Fruit fly (Drosophila melanogaster) whole organism, embryonic: ENCODE measurements around the gene CG15473.

Experiments
- CG1024 ChIP-seq: fragments of 200-800 bp; sonication (Bioruptor generic); IDR thresholded peaks from 2 replicates; pipeline ENCODE4 v1.3.6; 2022; ENCODE audit warnings: missing biosample characterization, missing genetic modification characterization
- CG10267 ChIP-seq: fragments of 200-800 bp; sonication (Bioruptor generic); optimal IDR thresholded peaks from 2 replicates; lab custom pipeline; 2018; ENCODE audit warnings: missing biosample characterization, mild to moderate bottlenecking, missing genetic modification characterization, moderate library complexity
- CG10654 ChIP-seq: fragments of 200-800 bp; sonication (Bioruptor generic); optimal IDR thresholded peaks from 2 replicates; lab custom pipeline; 2016; ENCODE audit warnings: missing biosample characterization, missing genetic modification characterization
- CG13123 ChIP-seq: fragments of 200-800 bp; sonication (Bioruptor generic); optimal IDR thresholded peaks from 2 replicates; lab custom pipeline; 2016; ENCODE audit warnings: missing biosample characterization, missing genetic modification characterization
- CG13287 ChIP-seq: fragments of 200-800 bp; sonication (Bioruptor generic); IDR thresholded peaks from 2 replicates; pipeline ENCODE4 v1.3.6; 2022; ENCODE audit warnings: missing biosample characterization, missing genetic modification characterization; ENCODE audit not compliant: partially characterized antibody
- CG14050 ChIP-seq: fragments of 200-800 bp; sonication (Bioruptor generic); IDR thresholded peaks from 3 replicates; pipeline ENCODE4 v1.3.6; 2022; ENCODE audit warnings: missing biosample characterization, missing genetic modification characterization
- CG14860 ChIP-seq: fragments of 200-800 bp; sonication (Bioruptor generic); IDR thresholded peaks from 3 replicates; pipeline ENCODE4 v1.3.6; 2022; ENCODE audit warnings: missing biosample characterization, missing genetic modification characterization; ENCODE audit not compliant: partially characterized antibody
- CG16863 ChIP-seq: fragments of 200-800 bp; sonication (Bioruptor generic); optimal IDR thresholded peaks from 3 replicates; lab custom pipeline; 2016; ENCODE audit warnings: missing biosample characterization, missing genetic modification characterization
- CG18764 ChIP-seq: fragments of 200-800 bp; sonication (Bioruptor generic); optimal IDR thresholded peaks from 3 replicates; lab custom pipeline; 2016; ENCODE audit warnings: missing biosample characterization, missing genetic modification characterization
- CG3065 ChIP-seq: fragments of 200-800 bp; sonication (Bioruptor generic); optimal IDR thresholded peaks from 2 replicates; lab custom pipeline; 2016; ENCODE audit warnings: missing biosample characterization, missing genetic modification characterization
- CG32767 ChIP-seq: fragments of 200-800 bp; sonication (Bioruptor generic); IDR thresholded peaks from 2 replicates; pipeline ENCODE4 v1.3.6; 2022; ENCODE audit warnings: missing biosample characterization, missing genetic modification characterization
- CG32772 ChIP-seq: fragments of 200-800 bp; sonication (Bioruptor generic); IDR thresholded peaks from 2 replicates; pipeline ENCODE4 v1.3.6; 2022; ENCODE audit warnings: missing biosample characterization, missing genetic modification characterization
- CG33213 ChIP-seq: fragments of 200-800 bp; sonication (Bioruptor generic); optimal IDR thresholded peaks from 3 replicates; lab custom pipeline; 2016; ENCODE audit warnings: missing biosample characterization, missing genetic modification characterization
- CG3407 ChIP-seq: fragments of 200-800 bp; sonication (Bioruptor generic); optimal IDR thresholded peaks from 2 replicates; lab custom pipeline; 2018; ENCODE audit warnings: missing biosample characterization, mild to moderate bottlenecking, missing genetic modification characterization
- CG4854 ChIP-seq: fragments of 200-800 bp; sonication (Bioruptor generic); optimal IDR thresholded peaks from 2 replicates; lab custom pipeline; 2016; ENCODE audit warnings: missing biosample characterization, missing genetic modification characterization, inconsistent platforms
- CG7357 ChIP-seq: fragments of 200-800 bp; sonication (Bioruptor generic); IDR thresholded peaks from 3 replicates; pipeline ENCODE4 v1.3.6; 2022; ENCODE audit warnings: missing biosample characterization, missing genetic modification characterization
- CG8359 ChIP-seq: fragments of 200-800 bp; sonication (Bioruptor generic); optimal IDR thresholded peaks from 2 replicates; lab custom pipeline; 2017; ENCODE audit warnings: missing biosample characterization, mild to moderate bottlenecking, missing genetic modification characterization, borderline replicate concordance
- CG9609 ChIP-seq: fragments of 200-800 bp; sonication (Bioruptor generic); optimal IDR thresholded peaks from 3 replicates; lab custom pipeline; 2016; ENCODE audit warnings: missing biosample characterization, missing genetic modification characterization
- CG9932 ChIP-seq: fragments of 200-800 bp; sonication (Bioruptor generic); IDR thresholded peaks from 2 replicates; pipeline ENCODE4 v1.3.6; 2022; ENCODE audit warnings: missing biosample characterization, missing genetic modification characterization
- Chrac-16 ChIP-seq: fragments of 200-800 bp; sonication (Bioruptor generic); optimal IDR thresholded peaks from 3 replicates; lab custom pipeline; 2016; ENCODE audit warnings: missing biosample characterization, missing genetic modification characterization
- E2f2 ChIP-seq: fragments of 200-800 bp; sonication (Bioruptor generic); IDR thresholded peaks from 2 replicates; pipeline ENCODE4 v1.3.6; 2022; ENCODE audit warnings: missing biosample characterization, missing genetic modification characterization
- Eip74EF ChIP-seq, 2 experiments: fragments of 200-800 bp in 1 of 2; fragments of >200 bp in 1 of 2; sonication (Bioruptor generic) in 1 of 2; optimal IDR thresholded peaks; 2 replicates each; lab custom pipeline; 2017 to 2019; ENCODE audit warnings: missing biosample characterization in 2 of 2, missing genetic modification characterization in 2 of 2, mild to moderate bottlenecking in 1 of 2, moderate library complexity in 1 of 2
- Fer2 ChIP-seq: fragments of 200-800 bp; sonication (Bioruptor generic); optimal IDR thresholded peaks from 2 replicates; lab custom pipeline; 2018; ENCODE audit warnings: missing biosample characterization, mild to moderate bottlenecking, missing genetic modification characterization, moderate library complexity
- Gug ChIP-seq: fragments of 200-800 bp; sonication (Bioruptor generic); IDR thresholded peaks from 4 replicates; pipeline ENCODE4 v1.3.6; 2022; ENCODE audit warnings: missing biosample characterization, missing genetic modification characterization
- H2.0 ChIP-seq: fragments of 200-800 bp; sonication (Bioruptor generic); IDR thresholded peaks from 2 replicates; pipeline ENCODE4 v1.3.6; 2022; ENCODE audit warnings: missing biosample characterization, missing genetic modification characterization
- HLH3B ChIP-seq: fragments of 200-800 bp; sonication (Bioruptor generic); IDR thresholded peaks from 2 replicates; pipeline ENCODE4 v1.3.6; 2022; ENCODE audit warnings: missing biosample characterization, missing genetic modification characterization
- HmgD ChIP-seq: fragments of 200-800 bp; sonication (Bioruptor generic); optimal IDR thresholded peaks from 3 replicates; lab custom pipeline; 2016; ENCODE audit warnings: missing biosample characterization, missing genetic modification characterization
- Med ChIP-seq: fragments of 200-800 bp; sonication (Bioruptor generic); peaks from one replicate; lab custom pipeline; 2016; ENCODE audit warnings: missing biosample characterization, missing genetic modification characterization, mild to moderate bottlenecking, inconsistent platforms, moderate library complexity
- Myb ChIP-seq: fragments of 200-800 bp; sonication (Bioruptor generic); optimal IDR thresholded peaks from 2 replicates; lab custom pipeline; 2016; ENCODE audit warnings: missing biosample characterization, missing genetic modification characterization
- Oaz ChIP-seq: fragments of 200-800 bp; sonication (Bioruptor generic); IDR thresholded peaks from 2 replicates; pipeline ENCODE4 v1.3.6; 2022; ENCODE audit warnings: missing biosample characterization, missing genetic modification characterization
- Side ChIP-seq: fragments of 200-800 bp; sonication (Bioruptor generic); optimal IDR thresholded peaks from 2 replicates; lab custom pipeline; 2016; ENCODE audit warnings: missing biosample characterization, missing genetic modification characterization
- Stat92E ChIP-seq, 3 experiments: fragments of >200 bp in 2 of 3; fragments of 200-800 bp in 1 of 3; sonication (Bioruptor generic) in 1 of 3; optimal IDR thresholded peaks; 2 replicates each; lab custom pipeline; 2017 to 2019; ENCODE audit warnings: missing biosample characterization in 3 of 3, missing genetic modification characterization in 3 of 3, mild to moderate bottlenecking in 1 of 3, moderate library complexity in 1 of 3
- Trl ChIP-seq, 3 experiments: fragments of >200 bp in 2 of 3; fragments of 200-800 bp in 1 of 3; sonication (Bioruptor generic) in 1 of 3; optimal IDR thresholded peaks; 2 replicates in 1 of 3; 3 replicates in 2 of 3; lab custom pipeline; 2016 to 2017; ENCODE audit warnings: missing biosample characterization in 1 of 3, missing genetic modification characterization in 1 of 3
- br ChIP-seq: fragments of >200 bp; optimal IDR thresholded peaks from 2 replicates; lab custom pipeline; 2017
- gro ChIP-seq: fragments of 200-800 bp; sonication (Bioruptor generic); optimal IDR thresholded peaks from 2 replicates; lab custom pipeline; 2016; ENCODE audit warnings: missing biosample characterization, missing genetic modification characterization
- gsb ChIP-seq: fragments of 200-800 bp; sonication (Bioruptor generic); IDR thresholded peaks from 2 replicates; pipeline ENCODE4 v1.3.6; 2022; ENCODE audit warnings: missing biosample characterization, missing genetic modification characterization
- inv ChIP-seq: fragments of 200-800 bp; sonication (Bioruptor generic); IDR thresholded peaks from 2 replicates; pipeline ENCODE4 v1.3.6; 2022; ENCODE audit warnings: missing biosample characterization, missing genetic modification characterization; ENCODE audit not compliant: partially characterized antibody
- klu ChIP-seq: fragments of 200-800 bp; sonication (Bioruptor generic); IDR thresholded peaks from 2 replicates; pipeline ENCODE4 v1.3.6; 2022; ENCODE audit warnings: missing biosample characterization, missing genetic modification characterization
- pita ChIP-seq: fragments of 200-800 bp; sonication (Bioruptor generic); optimal IDR thresholded peaks from 2 replicates; lab custom pipeline; 2017; ENCODE audit warnings: missing biosample characterization, mild to moderate bottlenecking, missing genetic modification characterization
- prd ChIP-seq, 3 experiments: fragments of >200 bp in 2 of 3; fragments of 200-800 bp in 1 of 3; sonication (Bioruptor generic) in 1 of 3; optimal IDR thresholded peaks in 2 of 3; IDR thresholded peaks in 1 of 3; 2 replicates in 2 of 3; 3 replicates in 1 of 3; pipeline versions ENCODE4 v1.3.6 to Lab custom; 2017 to 2022; ENCODE audit warnings: missing biosample characterization in 1 of 3, missing genetic modification characterization in 1 of 3
- pros ChIP-seq: fragments of 200-800 bp; sonication (Bioruptor generic); optimal IDR thresholded peaks from 3 replicates; lab custom pipeline; 2019; ENCODE audit warnings: missing biosample characterization, mild to moderate bottlenecking, missing genetic modification characterization, moderate library complexity
- repo ChIP-seq: fragments of 200-800 bp; sonication (Bioruptor generic); optimal IDR thresholded peaks from 2 replicates; lab custom pipeline; 2016; ENCODE audit warnings: missing biosample characterization, missing genetic modification characterization
- rib ChIP-seq: fragments of 200-800 bp; sonication (Bioruptor generic); IDR thresholded peaks from 2 replicates; pipeline ENCODE4 v1.3.6; 2022; ENCODE audit warnings: missing biosample characterization, missing genetic modification characterization
- run ChIP-seq: fragments of 200-800 bp; sonication (Bioruptor generic); optimal IDR thresholded peaks from 3 replicates; lab custom pipeline; 2018; ENCODE audit warnings: missing biosample characterization, mild to moderate bottlenecking, missing genetic modification characterization
- sd ChIP-seq: fragments of 200-800 bp; sonication (Bioruptor generic); optimal IDR thresholded peaks from 3 replicates; lab custom pipeline; 2018; ENCODE audit warnings: missing biosample characterization, mild to moderate bottlenecking, missing genetic modification characterization, moderate library complexity
- sens ChIP-seq: fragments of 200-800 bp; sonication (Bioruptor generic); peaks from one replicate; lab custom pipeline; 2016; ENCODE audit warnings: missing biosample characterization, missing genetic modification characterization
- slbo ChIP-seq: fragments of 200-800 bp; sonication (Bioruptor generic); IDR thresholded peaks from 2 replicates; pipeline ENCODE4 v1.3.6; 2022; ENCODE audit warnings: missing biosample characterization, missing genetic modification characterization
- trh ChIP-seq: fragments of 200-800 bp; sonication (Bioruptor generic); optimal IDR thresholded peaks from 2 replicates; lab custom pipeline; 2016; ENCODE audit warnings: missing biosample characterization, missing genetic modification characterization
- ttk ChIP-seq: fragments of 200-800 bp; sonication (Bioruptor generic); IDR thresholded peaks from 2 replicates; pipeline ENCODE4 v2.1.2; 2022; ENCODE audit warnings: missing biosample characterization, missing genetic modification characterization
- unpg ChIP-seq: fragments of 200-800 bp; sonication (Bioruptor generic); optimal IDR thresholded peaks from 3 replicates; lab custom pipeline; 2018; ENCODE audit warnings: missing biosample characterization, mild to moderate bottlenecking, missing genetic modification characterization, moderate library complexity

The CG15473 gene

dm6 chrX:4684444-4684924 lies 30.2 kb upstream of the CG15473 start (continued):
- TF ChIP-seq CG8359 (GFP tag; lab: Kevin White, UChicago) (no peak), Side (GFP tag; lab: Kevin White, UChicago) (peak; percentile 88), pros (GFP tag; lab: Kevin White, UChicago) (peak; percentile 83), br (lab: Kevin White, UChicago) (no peak), rib (GFP tag; lab: Robert Waterston, UW) (peak; percentile 86), H2.0 (GFP tag; lab: Robert Waterston, UW) (peak; percentile 93), E2f2 (peak; percentile 73), CG10654 (GFP tag; lab: Kevin White, UChicago) (peak; percentile 61), prd (optimal IDR thresholded peaks at IDR 0.05; lab: Kevin White, UChicago) (no peak), prd (GFP tag; IDR thresholded peaks at IDR 0.05; lab: Robert Waterston, UW) (peak; percentile 93), inv (peak; percentile 80), HmgD (GFP tag; lab: Kevin White, UChicago) (peak; percentile 92), CG4854 (peak; percentile 45), gsb (GFP tag; lab: Robert Waterston, UW) (peak; percentile 85), trh (GFP tag; lab: Kevin White, UChicago) (peak; percentile 29), CG10267 (tag; lab: Kevin White, UChicago) (peak; percentile 64), CG32767 (peak; percentile 92), CG7357 (GFP tag; lab: Robert Waterston, UW) (peak; percentile 77), Gug (GFP tag; lab: Robert Waterston, UW) (peak; percentile 93), ttk (peak; percentile 82), Fer2 (tag; lab: Kevin White, UChicago) (peak; percentile 74), Trl (optimal IDR thresholded peaks at IDR 0.05; lab: Kevin White, UChicago) (peak; percentile 33 to 62), Trl (GFP tag; optimal IDR thresholded peaks at IDR 0.05; lab: Kevin White, UChicago) (peak; percentile 83), CG3407 (GFP tag; lab: Kevin White, UChicago) (no peak), Med (GFP tag; lab: Kevin White, UChicago) (peak; percentile 98), repo (GFP tag; lab: Kevin White, UChicago) (peak; percentile 85), sens (GFP tag; lab: Kevin White, UChicago) (peak; percentile 95), CG13287 (peak; percentile 85), Eip74EF (GFP tag; optimal IDR thresholded peaks at IDR 0.05; lab: Kevin White, UChicago) (no peak), slbo (GFP tag; lab: Robert Waterston, UW) (peak; percentile 96), CG16863 (GFP tag; lab: Kevin White, UChicago) (peak; percentile 78), CG33213 (GFP tag; lab: Kevin White, UChicago) (peak; percentile 75), CG32772 (GFP tag; lab: Robert Waterston, UW) (peak; percentile 89), sd (tag; lab: Kevin White, UChicago) (peak; percentile 90), CG18764 (peak; percentile 75), Chrac-16 (GFP tag; lab: Kevin White, UChicago) (peak; percentile 80), CG13123 (GFP tag; lab: Kevin White, UChicago) (peak; percentile 66), Oaz (GFP tag; lab: Robert Waterston, UW) (peak; percentile 84), Myb (GFP tag; lab: Kevin White, UChicago) (peak; percentile 90), CG9609 (GFP tag; lab: Kevin White, UChicago) (peak; percentile 81), CG14050 (GFP tag; lab: Robert Waterston, UW) (peak; percentile 88), CG14860 (peak; percentile 65), CG1024 (GFP tag; lab: Robert Waterston, UW) (peak; percentile 67), Stat92E (GFP tag; optimal IDR thresholded peaks at IDR 0.05; lab: Kevin White, UChicago) (no peak), klu (peak; percentile 73), CG9932 (GFP tag; lab: Robert Waterston, UW) (peak; percentile 95), HLH3B (GFP tag; lab: Robert Waterston, UW) (peak; percentile 88), unpg (GFP tag; lab: Kevin White, UChicago) (peak; percentile 77), run (tag; lab: Kevin White, UChicago) (no peak), pita (GFP tag; lab: Kevin White, UChicago) (no peak), CG3065 (peak; percentile 43), gro (peak; percentile 89)
